Worm (Caenorhabditis elegans): ENCODE results near the gene vps-11.

vps-11 gene

ce11 chrII:10783201-10783962, 9.9 kb downstream of the vps-11 start, which contains the start of gene ect-2 (continued):
- TF ChIP-seq B0336.3 (GFP tag; IDR thresholded peaks at IDR 0.05) (no peak), mcd-1 (GFP tag; IDR thresholded peaks at IDR 0.05) (0 out of 2 replicates have a peak, but pooled peaks have one; percentile 8), ztf-22 (GFP tag; optimal IDR thresholded peaks at IDR 0.05) (no peak), cebp-1 (GFP tag; IDR thresholded peaks at IDR 0.05) (no peak), cebp-1 (tag; optimal IDR thresholded peaks at IDR 0.05) (no peak), ceh-27 (GFP tag; optimal IDR thresholded peaks at IDR 0.05) (no peak), hrde-1 (tag; optimal IDR thresholded peaks at IDR 0.05; ENCODE audit: borderline replicate concordance) (no peak), F57A8.1 (GFP tag; optimal IDR thresholded peaks at IDR 0.05) (no peak), lin-40 (tag; optimal IDR thresholded peaks at IDR 0.05) (no peak), lin-54 (GFP tag; optimal IDR thresholded peaks at IDR 0.05) (no peak), xnd-1 (tag; optimal IDR thresholded peaks at IDR 0.05) (peak; percentile 73), ztf-25 (GFP tag; IDR thresholded peaks at IDR 0.05) (no peak), ekl-4 (GFP tag; IDR thresholded peaks at IDR 0.05) (no peak), ccch-3 (GFP tag; optimal IDR thresholded peaks at IDR 0.05) (no peak), attf-3 (GFP tag; conservative IDR thresholded peaks at IDR 0.05) (no peak), lin-35 (GFP tag; optimal IDR thresholded peaks at IDR 0.05) (peak in 1 of 3 experiments; percentile 9), fkh-3 (tag; optimal IDR thresholded peaks at IDR 0.05) (no peak), nfyb-1 (GFP tag; IDR thresholded peaks at IDR 0.05) (no peak), egl-18 (GFP tag; IDR thresholded peaks at IDR 0.05) (no peak), gei-17 (GFP tag; optimal IDR thresholded peaks at IDR 0.05) (no peak), rpc-1 (optimal IDR thresholded peaks at IDR 0.05) (no peak), rpc-1 (tag; optimal IDR thresholded peaks at IDR 0.05) (no peak), ZK185.1 (tag; optimal IDR thresholded peaks at IDR 0.05; ENCODE audit: poor library complexity, severe bottlenecking) (no peak), him-1 (tag; optimal IDR thresholded peaks at IDR 0.05) (peak; percentile 23), nfya-1 (tag; optimal IDR thresholded peaks at IDR 0.05; ENCODE audit: borderline replicate concordance, insufficient read depth) (no peak), tbp1 (GFP tag; optimal IDR thresholded peaks at IDR 0.05) (no peak), K11D2.4 (GFP tag; IDR thresholded peaks at IDR 0.05) (no peak), dox-1 (GFP tag; IDR thresholded peaks at IDR 0.05) (no peak), ceh-100 (GFP tag; IDR thresholded peaks at IDR 0.05) (no peak), hmg-1.2 (GFP tag; IDR thresholded peaks at IDR 0.05) (no peak), snpc-1.3 (tag; optimal IDR thresholded peaks at IDR 0.05; ENCODE audit: insufficient read depth) (no peak), ceh-40 (GFP tag; IDR thresholded peaks at IDR 0.05) (no peak), tlf-1 (GFP tag; optimal IDR thresholded peaks at IDR 0.05) (no peak), hlh-12 (tag; optimal IDR thresholded peaks at IDR 0.05) (no peak), sea-2 (GFP tag; IDR thresholded peaks at IDR 0.05) (no peak), F37B4.10 (GFP tag; IDR thresholded peaks at IDR 0.05) (no peak), madf-10 (tag; optimal IDR thresholded peaks at IDR 0.05) (no peak), F49E8.2 (tag; optimal IDR thresholded peaks at IDR 0.05; ENCODE audit: insufficient read depth) (peak; percentile 25), sptf-2 (GFP tag; optimal IDR thresholded peaks at IDR 0.05) (no peak), snpc-4 (GFP tag; optimal IDR thresholded peaks at IDR 0.05) (no peak), snpc-4 (tag; optimal IDR thresholded peaks at IDR 0.05) (no peak), F33H1.4 (GFP tag; IDR thresholded peaks at IDR 0.05) (peak; percentile 90), mel-28 (tag; optimal IDR thresholded peaks at IDR 0.05; ENCODE audit: borderline replicate concordance) (no peak), hlh-26 (GFP tag; conservative IDR thresholded peaks at IDR 0.05) (no peak), rec-8 (tag; optimal IDR thresholded peaks at IDR 0.05) (no peak), attf-6 (GFP tag; IDR thresholded peaks at IDR 0.05) (no peak), mxl-1 (tag; optimal IDR thresholded peaks at IDR 0.05) (no peak), Y67H2A.10 (GFP tag; conservative IDR thresholded peaks at IDR 0.05) (no peak)
